Fruit fly (Drosophila melanogaster) whole organism, embryonic: ENCODE measurements around the gene CG14054.

ENCODE experiments used
- B-H1 ChIP-seq: fragments of 200-800 bp; sonication (Bioruptor generic); IDR thresholded peaks from 3 replicates; pipeline ENCODE4 v1.3.6; 2022; ENCODE audit warnings: missing biosample characterization, missing genetic modification characterization
- Blimp-1 ChIP-seq: fragments of 200-800 bp; sonication (Bioruptor generic); optimal IDR thresholded peaks from 3 replicates; lab custom pipeline; 2018; ENCODE audit warnings: missing biosample characterization, missing genetic modification characterization, mild to moderate bottlenecking, moderate library complexity, missing genetic modification reagents
- CG1024 ChIP-seq: fragments of 200-800 bp; sonication (Bioruptor generic); IDR thresholded peaks from 2 replicates; pipeline ENCODE4 v1.3.6; 2022; ENCODE audit warnings: missing biosample characterization, missing genetic modification characterization
- CG10543 ChIP-seq: fragments of 200-800 bp; sonication (Bioruptor generic); optimal IDR thresholded peaks from 3 replicates; lab custom pipeline; 2017; ENCODE audit warnings: missing biosample characterization, mild to moderate bottlenecking, missing genetic modification characterization, moderate library complexity
- CG10979 ChIP-seq: fragments of 200-800 bp; sonication (Bioruptor generic); optimal IDR thresholded peaks from 2 replicates; lab custom pipeline; 2018; ENCODE audit warnings: missing biosample characterization, mild to moderate bottlenecking, missing genetic modification characterization, moderate library complexity
- CG11398 ChIP-seq: fragments of 200-800 bp; sonication (Bioruptor generic); optimal IDR thresholded peaks from 2 replicates; lab custom pipeline; 2016; ENCODE audit warnings: missing biosample characterization, missing genetic modification characterization
- CG11504 ChIP-seq: fragments of 200-800 bp; sonication (Bioruptor generic); optimal IDR thresholded peaks from 3 replicates; lab custom pipeline; 2019; ENCODE audit warnings: missing biosample characterization, mild to moderate bottlenecking, missing genetic modification characterization, moderate library complexity
- CG12071 ChIP-seq: fragments of 200-800 bp; sonication (Bioruptor generic); optimal IDR thresholded peaks from 3 replicates; lab custom pipeline; 2018; ENCODE audit warnings: missing biosample characterization, mild to moderate bottlenecking, missing genetic modification characterization
- CG12104 ChIP-seq: fragments of 200-800 bp; sonication (Bioruptor generic); optimal IDR thresholded peaks from 3 replicates; lab custom pipeline; 2016; ENCODE audit warnings: missing biosample characterization, missing genetic modification characterization
- CG12744 ChIP-seq: fragments of 200-800 bp; sonication (Bioruptor generic); optimal IDR thresholded peaks from 2 replicates; lab custom pipeline; 2016; ENCODE audit warnings: missing biosample characterization, missing genetic modification characterization
- CG13424 ChIP-seq: fragments of 200-800 bp; sonication (Bioruptor generic); optimal IDR thresholded peaks from 2 replicates; lab custom pipeline; 2019; ENCODE audit warnings: missing biosample characterization, mild to moderate bottlenecking, missing genetic modification characterization, moderate library complexity
- CG15073 ChIP-seq: fragments of 200-800 bp; sonication (Bioruptor generic); optimal IDR thresholded peaks from 2 replicates; lab custom pipeline; 2016; ENCODE audit warnings: missing biosample characterization, missing genetic modification characterization
- CG1602 ChIP-seq: fragments of 200-800 bp; sonication (Bioruptor generic); optimal IDR thresholded peaks from 3 replicates; lab custom pipeline; 2016; ENCODE audit warnings: missing biosample characterization, missing genetic modification characterization
- CG1647 ChIP-seq: fragments of 200-800 bp; sonication (Bioruptor generic); optimal IDR thresholded peaks from 3 replicates; lab custom pipeline; 2016; ENCODE audit warnings: missing biosample characterization, missing genetic modification characterization
- CG16813 ChIP-seq: fragments of 200-800 bp; sonication (Bioruptor generic); IDR thresholded peaks from 3 replicates; pipeline ENCODE4 v1.3.6; 2022; ENCODE audit warnings: missing biosample characterization, missing genetic modification characterization; ENCODE audit not compliant: partially characterized antibody
- CG16863 ChIP-seq: fragments of 200-800 bp; sonication (Bioruptor generic); optimal IDR thresholded peaks from 3 replicates; lab custom pipeline; 2016; ENCODE audit warnings: missing biosample characterization, missing genetic modification characterization
- CG17359 ChIP-seq: fragments of 200-800 bp; sonication (Bioruptor generic); optimal IDR thresholded peaks from 3 replicates; lab custom pipeline; 2018; ENCODE audit warnings: missing biosample characterization, mild to moderate bottlenecking, missing genetic modification characterization, moderate library complexity
- CG2678 ChIP-seq: fragments of 200-800 bp; sonication (Bioruptor generic); optimal IDR thresholded peaks from 3 replicates; lab custom pipeline; 2019; ENCODE audit warnings: missing biosample characterization, mild to moderate bottlenecking, missing genetic modification characterization, moderate library complexity
- CG2712 ChIP-seq: fragments of 200-800 bp; optimal IDR thresholded peaks from 3 replicates; lab custom pipeline; 2019; ENCODE audit warnings: missing biosample characterization, mild to moderate bottlenecking, missing genetic modification characterization, moderate library complexity
- CG33213 ChIP-seq: fragments of 200-800 bp; sonication (Bioruptor generic); optimal IDR thresholded peaks from 3 replicates; lab custom pipeline; 2016; ENCODE audit warnings: missing biosample characterization, missing genetic modification characterization
- CG34376 ChIP-seq: fragments of 200-800 bp; sonication (Bioruptor generic); optimal IDR thresholded peaks from 2 replicates; lab custom pipeline; 2018; ENCODE audit warnings: missing biosample characterization, mild to moderate bottlenecking, missing genetic modification characterization
- CG4820 ChIP-seq: fragments of 200-800 bp; sonication (Bioruptor generic); optimal IDR thresholded peaks from 3 replicates; lab custom pipeline; 2016; ENCODE audit warnings: missing biosample characterization, missing genetic modification characterization
- CG6654 ChIP-seq: fragments of 200-800 bp; sonication (Bioruptor generic); optimal IDR thresholded peaks from 2 replicates; lab custom pipeline; 2017; ENCODE audit warnings: missing biosample characterization, mild to moderate bottlenecking, missing genetic modification characterization
- CG8290 ChIP-seq, 3 experiments: fragments of 200-800 bp; sonication (Bioruptor generic); optimal IDR thresholded peaks; 2 replicates each; lab custom pipeline; 2016 to 2019; ENCODE audit warnings: missing biosample characterization in 3 of 3, missing genetic modification characterization in 3 of 3, mild to moderate bottlenecking in 2 of 3, moderate library complexity in 1 of 3
- CG9932 ChIP-seq: fragments of 200-800 bp; sonication (Bioruptor generic); IDR thresholded peaks from 2 replicates; pipeline ENCODE4 v1.3.6; 2022; ENCODE audit warnings: missing biosample characterization, missing genetic modification characterization
- CoRest ChIP-seq: fragments of 200-800 bp; sonication (Bioruptor generic); optimal IDR thresholded peaks from 3 replicates; lab custom pipeline; 2018; ENCODE audit warnings: missing biosample characterization, mild to moderate bottlenecking, missing genetic modification characterization, moderate library complexity
- D ChIP-seq, 2 experiments: fragments of 200-800 bp in 1 of 2; fragments of >200 bp in 1 of 2; sonication (Bioruptor generic) in 1 of 2; optimal IDR thresholded peaks; 2 replicates in 1 of 2; 3 replicates in 1 of 2; lab custom pipeline; 2017; ENCODE audit warnings: mild to moderate bottlenecking in 1 of 2, missing biosample characterization in 1 of 2, missing genetic modification characterization in 1 of 2, missing genetic modification reagents in 1 of 2
- Dbx ChIP-seq: fragments of 200-800 bp; sonication (Bioruptor generic); IDR thresholded peaks from 3 replicates; pipeline ENCODE4 v1.3.6; 2022; ENCODE audit warnings: missing biosample characterization, missing genetic modification characterization
- Hand ChIP-seq: fragments of 200-800 bp; sonication (Bioruptor generic); optimal IDR thresholded peaks from 2 replicates; lab custom pipeline; 2017; ENCODE audit warnings: mild to moderate bottlenecking, missing biosample characterization, missing genetic modification reagents, missing genetic modification characterization
- HmgZ ChIP-seq: fragments of 200-800 bp; sonication (Bioruptor generic); optimal IDR thresholded peaks from 2 replicates; lab custom pipeline; 2018; ENCODE audit warnings: missing biosample characterization, mild to moderate bottlenecking, missing genetic modification characterization
- Mrtf ChIP-seq: fragments of 200-800 bp; sonication (Bioruptor generic); IDR thresholded peaks from 3 replicates; pipeline ENCODE4 v1.3.6; 2022; ENCODE audit warnings: missing biosample characterization, missing genetic modification characterization
- Nf-YB ChIP-seq: fragments of 200-800 bp; sonication (Bioruptor generic); optimal IDR thresholded peaks from 3 replicates; lab custom pipeline; 2019; ENCODE audit warnings: missing biosample characterization, mild to moderate bottlenecking, missing genetic modification characterization, moderate library complexity
- Ravus ChIP-seq: fragments of 200-800 bp; sonication (Bioruptor generic); IDR thresholded peaks from 2 replicates; pipeline ENCODE4 v1.3.6; 2022; ENCODE audit warnings: missing biosample characterization, missing genetic modification characterization
- Scr ChIP-seq: fragments of 200-800 bp; sonication (Bioruptor generic); IDR thresholded peaks from 2 replicates; pipeline ENCODE4 v1.3.6; 2022; ENCODE audit warnings: missing biosample characterization, missing genetic modification characterization; ENCODE audit not compliant: partially characterized antibody
- Sry-δ ChIP-seq: fragments of 200-800 bp; sonication (Bioruptor generic); optimal IDR thresholded peaks from 2 replicates; lab custom pipeline; 2016; ENCODE audit warnings: missing biosample characterization, missing genetic modification characterization
- ap ChIP-seq: fragments of 200-800 bp; sonication (Bioruptor generic); IDR thresholded peaks from 2 replicates; pipeline ENCODE4 v1.3.6; 2022; ENCODE audit warnings: missing biosample characterization, missing genetic modification characterization
- bsh ChIP-seq, 2 experiments: fragments of 200-800 bp; sonication (Bioruptor generic); optimal IDR thresholded peaks; 2 replicates each; lab custom pipeline; 2017 to 2018; ENCODE audit warnings: mild to moderate bottlenecking in 2 of 2, missing biosample characterization in 2 of 2, missing genetic modification characterization in 2 of 2, moderate library complexity in 1 of 2
- btn ChIP-seq: fragments of 200-800 bp; sonication (Bioruptor generic); optimal IDR thresholded peaks from 2 replicates; lab custom pipeline; 2016; ENCODE audit warnings: missing biosample characterization, missing genetic modification characterization
- crc ChIP-seq: fragments of 200-800 bp; sonication (Bioruptor generic); optimal IDR thresholded peaks from 2 replicates; lab custom pipeline; 2016; ENCODE audit warnings: missing biosample characterization, missing genetic modification characterization
- dan ChIP-seq: fragments of 200-800 bp; sonication (Bioruptor generic); IDR thresholded peaks from 2 replicates; pipeline ENCODE4 v1.3.6; 2022; ENCODE audit warnings: missing biosample characterization, missing genetic modification characterization
- grau ChIP-seq: fragments of 200-800 bp; optimal IDR thresholded peaks from 3 replicates; lab custom pipeline; 2019; ENCODE audit warnings: missing biosample characterization, mild to moderate bottlenecking, missing genetic modification characterization, moderate library complexity
- gsb-n ChIP-seq: fragments of 200-800 bp; sonication (Bioruptor generic); optimal IDR thresholded peaks from 3 replicates; lab custom pipeline; 2018; ENCODE audit warnings: missing biosample characterization, mild to moderate bottlenecking, missing genetic modification characterization
- kah ChIP-seq: fragments of 200-800 bp; sonication (Bioruptor generic); optimal IDR thresholded peaks from 2 replicates; lab custom pipeline; 2018; ENCODE audit warnings: missing biosample characterization, mild to moderate bottlenecking, missing genetic modification characterization
- lmd ChIP-seq: fragments of 200-800 bp; sonication (Bioruptor generic); IDR thresholded peaks from 2 replicates; pipeline ENCODE4 v1.3.6; 2022; ENCODE audit warnings: missing biosample characterization, missing genetic modification characterization
- maf-S ChIP-seq: fragments of 200-800 bp; sonication (Bioruptor generic); optimal IDR thresholded peaks from 2 replicates; lab custom pipeline; 2016; ENCODE audit warnings: missing biosample characterization, missing genetic modification characterization
- mam ChIP-seq: fragments of 200-800 bp; sonication (Bioruptor generic); optimal IDR thresholded peaks from 3 replicates; lab custom pipeline; 2016; ENCODE audit warnings: missing biosample characterization, missing genetic modification characterization
- pnt ChIP-seq: fragments of 200-800 bp; sonication (Bioruptor generic); optimal IDR thresholded peaks from 3 replicates; lab custom pipeline; 2016; ENCODE audit warnings: missing biosample characterization, missing genetic modification characterization
- pros ChIP-seq: fragments of 200-800 bp; sonication (Bioruptor generic); optimal IDR thresholded peaks from 3 replicates; lab custom pipeline; 2019; ENCODE audit warnings: missing biosample characterization, mild to moderate bottlenecking, missing genetic modification characterization, moderate library complexity
- scrt ChIP-seq: fragments of 200-800 bp; sonication (Bioruptor generic); optimal IDR thresholded peaks from 2 replicates; lab custom pipeline; 2018; ENCODE audit warnings: missing biosample characterization, mild to moderate bottlenecking, missing genetic modification characterization, moderate library complexity
- zen ChIP-seq: fragments of 200-800 bp; sonication (Bioruptor generic); optimal IDR thresholded peaks from 3 replicates; lab custom pipeline; 2018; ENCODE audit warnings: missing biosample characterization, mild to moderate bottlenecking, missing genetic modification characterization, moderate library complexity

Gene CG14054

dm6 chrX:2073325-2073724, 7.2 kb upstream of the CG14054 start, which contains the start of gene CG4199 (continued):
- TF ChIP-seq CG9932 (GFP tag; lab: Robert Waterston, UW) (peak; percentile 38; the same call in 1 of the 2 replicates), CG6654 (no peak), CG2712 (tag; lab: Kevin White, UChicago) (peak; percentile 2), gsb-n (tag; lab: Kevin White, UChicago) (no peak), CG12104 (GFP tag; lab: Kevin White, UChicago) (no peak), CG1602 (GFP tag; lab: Kevin White, UChicago) (no peak), CG2678 (tag; lab: Kevin White, UChicago) (no peak), CG12071 (no peak), CG1024 (GFP tag; lab: Robert Waterston, UW) (no peak), Ravus (GFP tag; lab: Robert Waterston, UW) (no peak), scrt (no peak), lmd (GFP tag; lab: Robert Waterston, UW) (no peak), zen (tag; lab: Kevin White, UChicago) (no peak), btn (GFP tag; lab: Kevin White, UChicago) (no peak), maf-S (no peak), CG12744 (no peak), CG16813 (GFP tag; lab: Robert Waterston, UW) (no peak), HmgZ (tag; lab: Kevin White, UChicago) (peak; percentile 67), CG4820 (GFP tag; lab: Kevin White, UChicago) (no peak), CG1647 (GFP tag; lab: Kevin White, UChicago) (no peak), Mrtf (GFP tag; lab: Robert Waterston, UW) (no peak), pros (GFP tag; lab: Kevin White, UChicago) (no peak), CG11504 (peak; percentile 25), CG13424 (tag; lab: Kevin White, UChicago) (no peak), Nf-YB (GFP tag; lab: Kevin White, UChicago) (no peak), Hand (no peak), Blimp-1 (no peak), CG34376 (GFP tag; lab: Kevin White, UChicago) (peak; percentile 9), CoRest (tag; lab: Kevin White, UChicago) (no peak), bsh (GFP tag; optimal IDR thresholded peaks at IDR 0.05; lab: Kevin White, UChicago) (no peak), CG10979 (tag; lab: Kevin White, UChicago) (no peak), D (optimal IDR thresholded peaks at IDR 0.05; lab: Kevin White, UChicago) (no peak), D (GFP tag; optimal IDR thresholded peaks at IDR 0.05; lab: Kevin White, UChicago) (no peak), Scr (GFP tag; lab: Robert Waterston, UW) (no peak; the same call in 1 of the 2 replicates), CG16863 (GFP tag; lab: Kevin White, UChicago) (no peak), pnt (GFP tag; lab: Kevin White, UChicago) (no peak), B-H1 (no peak), CG11398 (GFP tag; lab: Kevin White, UChicago) (no peak), CG8290 (GFP tag; optimal IDR thresholded peaks at IDR 0.05; lab: Kevin White, UChicago) (no peak), CG8290 (tag; optimal IDR thresholded peaks at IDR 0.05; lab: Kevin White, UChicago) (peak in 1 of 2 experiments; percentile 80), crc (GFP tag; lab: Kevin White, UChicago) (no peak), Dbx (GFP tag; lab: Robert Waterston, UW) (0 out of 3 replicates have a peak, but pooled peaks have one; percentile 22), CG17359 (tag; lab: Kevin White, UChicago) (no peak), Sry-δ (GFP tag; lab: Kevin White, UChicago) (peak; percentile 67), ap (GFP tag; lab: Robert Waterston, UW) (no peak), mam (GFP tag; lab: Kevin White, UChicago) (no peak), CG15073 (GFP tag; lab: Kevin White, UChicago) (no peak), dan (GFP tag; lab: Robert Waterston, UW) (no peak), grau (tag; lab: Kevin White, UChicago) (peak; percentile 49), kah (peak; percentile 90), CG33213 (GFP tag; lab: Kevin White, UChicago) (peak; percentile 0), CG10543 (no peak)
